Worm (Caenorhabditis elegans): Measurements from ENCODE around the gene F18G5.1.

F18G5.1 gene

ce11 chrX:9264231-9264630 lies 4.6 kb downstream of the F18G5.1 start, which contains the start of gene F18G5.6:
F18G5.6 (minus strand) TSS chrX:9264331.
- no peak for TF ChIP-seq blmp-1 (tag; optimal IDR thresholded peaks at IDR 0.05)
- no peak for TF ChIP-seq ceh-39 (tag; optimal IDR thresholded peaks at IDR 0.05)
- TF ChIP-seq ham-2 (GFP tag; optimal IDR thresholded peaks at IDR 0.05): no peak
- no peak for TF ChIP-seq nhr-76 (tag; optimal IDR thresholded peaks at IDR 0.05)
- no peak for TF ChIP-seq M03D4.4 (tag; optimal IDR thresholded peaks at IDR 0.05)
- TF ChIP-seq hlh-1 (tag; optimal IDR thresholded peaks at IDR 0.05): no peak

DNA sequence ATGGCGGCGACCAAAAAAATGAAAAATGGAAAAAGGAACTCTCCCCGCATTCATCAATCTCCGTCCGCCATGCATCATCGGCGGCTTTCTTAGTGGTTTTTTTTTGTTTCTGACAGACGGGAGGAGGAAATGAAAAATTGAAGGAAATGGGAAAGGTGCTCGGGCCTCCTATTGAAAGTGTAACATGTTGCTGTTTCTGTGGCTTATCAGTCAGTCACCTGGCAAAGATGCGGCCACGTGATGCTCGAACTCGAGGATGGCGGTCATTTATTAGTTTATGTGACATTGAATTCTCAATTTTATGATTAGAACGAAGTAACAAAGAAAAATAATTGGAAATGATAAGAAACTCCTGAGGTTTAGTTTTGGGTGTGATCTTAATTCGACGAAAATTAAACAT lies 5.0 kb downstream of the F18G5.1 start:
- TF ChIP-seq hlh-1 (tag; optimal IDR thresholded peaks at IDR 0.05): peak; percentile 72
- no peak for TF ChIP-seq tbx-8 (GFP tag; optimal IDR thresholded peaks at IDR 0.05)
- no peak for TF ChIP-seq pha-4 (tag; optimal IDR thresholded peaks at IDR 0.05)
- TF ChIP-seq mep-1 (tag; optimal IDR thresholded peaks at IDR 0.05): no peak
- TF ChIP-seq unc-120 (tag; optimal IDR thresholded peaks at IDR 0.05; ENCODE audit: poor library complexity, severe bottlenecking): peak; percentile 28

DNA sequence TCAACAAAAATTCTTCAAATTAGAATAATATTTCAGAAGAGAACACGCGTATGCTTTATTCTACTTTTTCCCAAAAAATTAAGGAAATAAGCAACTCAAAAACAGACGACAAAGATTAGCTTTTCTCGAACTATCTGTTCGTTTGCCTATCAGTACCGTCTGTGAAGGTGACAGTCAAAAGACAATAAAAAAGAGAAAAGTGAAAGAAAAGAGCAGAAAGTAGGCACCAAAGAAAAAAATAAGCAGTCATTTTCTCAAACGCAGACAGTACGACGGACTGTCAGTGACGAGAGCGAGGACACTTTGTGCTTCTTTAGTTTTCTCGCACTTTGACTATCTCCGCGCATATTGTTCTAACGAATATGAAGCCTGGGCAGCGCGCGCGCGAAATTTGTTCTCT lies 6.9 kb downstream of the F18G5.1 start:
- TF ChIP-seq hlh-1 (tag; optimal IDR thresholded peaks at IDR 0.05) (no peak), zip-8 (tag; optimal IDR thresholded peaks at IDR 0.05) (no peak), M03D4.4 (tag; optimal IDR thresholded peaks at IDR 0.05) (no peak), nhr-2 (tag; optimal IDR thresholded peaks at IDR 0.05) (no peak), nhr-12 (tag; optimal IDR thresholded peaks at IDR 0.05) (no peak), nhr-76 (tag; optimal IDR thresholded peaks at IDR 0.05) (no peak), flh-1 (GFP tag; optimal IDR thresholded peaks at IDR 0.05) (no peak), unc-62 (GFP tag; optimal IDR thresholded peaks at IDR 0.05) (no peak), mab-5 (tag; optimal IDR thresholded peaks at IDR 0.05) (no peak), ces-1 (GFP tag; optimal IDR thresholded peaks at IDR 0.05) (no peak), tbx-8 (GFP tag; optimal IDR thresholded peaks at IDR 0.05) (no peak), ceh-43 (GFP tag; optimal IDR thresholded peaks at IDR 0.05) (no peak), ztf-11 (tag; optimal IDR thresholded peaks at IDR 0.05) (no peak), sem-2 (GFP tag; optimal IDR thresholded peaks at IDR 0.05) (no peak), mls-2 (tag; optimal IDR thresholded peaks at IDR 0.05) (no peak), ham-2 (GFP tag; optimal IDR thresholded peaks at IDR 0.05) (no peak), nhr-28 (tag; optimal IDR thresholded peaks at IDR 0.05) (no peak), unc-120 (tag; optimal IDR thresholded peaks at IDR 0.05; ENCODE audit: poor library complexity, severe bottlenecking) (no peak)

DNA sequence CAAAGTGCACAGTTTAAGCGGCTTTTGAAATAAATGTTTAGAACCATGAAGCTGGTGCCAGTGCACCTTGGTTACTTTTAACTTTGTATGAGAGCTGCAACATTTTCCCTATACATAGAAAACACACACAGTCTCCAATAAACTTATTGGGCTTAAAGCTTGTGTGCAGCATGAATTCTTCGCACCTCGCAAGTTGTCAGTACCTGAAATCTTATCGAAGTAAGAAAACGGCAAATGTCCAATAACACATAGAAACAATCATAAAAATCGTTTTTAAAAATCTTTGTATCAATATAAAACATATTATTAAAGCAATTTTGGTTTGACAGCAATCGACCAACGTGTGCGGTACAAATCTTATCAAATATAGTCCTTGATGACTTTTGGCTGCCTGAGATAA lies 8.7 kb downstream of the F18G5.1 start:
- TF ChIP-seq nhr-76 (tag; optimal IDR thresholded peaks at IDR 0.05): no peak
- no peak for TF ChIP-seq nhr-12 (tag; optimal IDR thresholded peaks at IDR 0.05)
- no peak for TF ChIP-seq drap-1 (GFP tag; optimal IDR thresholded peaks at IDR 0.05)
- TF ChIP-seq ceh-83 (GFP tag; optimal IDR thresholded peaks at IDR 0.05): no peak
- no peak for TF ChIP-seq bed-3 (GFP tag; optimal IDR thresholded peaks at IDR 0.05)
- no peak for TF ChIP-seq flh-1 (GFP tag; optimal IDR thresholded peaks at IDR 0.05)
- TF ChIP-seq lsy-2 (tag; optimal IDR thresholded peaks at IDR 0.05): no peak
- no peak for TF ChIP-seq snpc-4 (tag; optimal IDR thresholded peaks at IDR 0.05)
- TF ChIP-seq cnd-1 (tag; optimal IDR thresholded peaks at IDR 0.05): no peak
- TF ChIP-seq ces-1 (GFP tag; optimal IDR thresholded peaks at IDR 0.05): no peak
- no peak for TF ChIP-seq unc-39 (tag; optimal IDR thresholded peaks at IDR 0.05)
- no peak for TF ChIP-seq M03D4.4 (tag; optimal IDR thresholded peaks at IDR 0.05)
- no peak for TF ChIP-seq sptf-1 (tag; optimal IDR thresholded peaks at IDR 0.05)
- TF ChIP-seq lin-32 (GFP tag; optimal IDR thresholded peaks at IDR 0.05): no peak
- TF ChIP-seq pha-4 (tag; optimal IDR thresholded peaks at IDR 0.05): no peak
- no peak for TF ChIP-seq lin-13 (tag; optimal IDR thresholded peaks at IDR 0.05)

ce11 chrX:9270753-9271152 lies 11.1 kb downstream of the F18G5.1 start, which contains the start of gene B0416.5:
B0416.5 (minus strand) TSS chrX:9270853.
- TF ChIP-seq sptf-1 (tag; optimal IDR thresholded peaks at IDR 0.05): no peak
- TF ChIP-seq ceh-83 (GFP tag; optimal IDR thresholded peaks at IDR 0.05): no peak
- no peak for TF ChIP-seq unc-62 (GFP tag; optimal IDR thresholded peaks at IDR 0.05)
- no peak for TF ChIP-seq hlh-1 (tag; optimal IDR thresholded peaks at IDR 0.05)
- TF ChIP-seq unc-120 (tag; optimal IDR thresholded peaks at IDR 0.05; ENCODE audit: poor library complexity, severe bottlenecking): no peak
- TF ChIP-seq elt-1 (tag; optimal IDR thresholded peaks at IDR 0.05; ENCODE audit: borderline replicate concordance, insufficient read depth): no peak
- TF ChIP-seq nhr-2 (tag; optimal IDR thresholded peaks at IDR 0.05): no peak
- no peak for TF ChIP-seq nhr-12 (tag; optimal IDR thresholded peaks at IDR 0.05)
- no peak for TF ChIP-seq ces-1 (GFP tag; optimal IDR thresholded peaks at IDR 0.05)
- TF ChIP-seq tbx-8 (GFP tag; optimal IDR thresholded peaks at IDR 0.05): no peak
- no peak for TF ChIP-seq drap-1 (GFP tag; optimal IDR thresholded peaks at IDR 0.05)
- no peak for TF ChIP-seq unc-39 (tag; optimal IDR thresholded peaks at IDR 0.05)
- no peak for TF ChIP-seq mep-1 (tag; optimal IDR thresholded peaks at IDR 0.05)
- no peak for TF ChIP-seq zip-8 (tag; optimal IDR thresholded peaks at IDR 0.05)
- TF ChIP-seq bed-3 (GFP tag; optimal IDR thresholded peaks at IDR 0.05): no peak
- no peak for TF ChIP-seq nhr-76 (tag; optimal IDR thresholded peaks at IDR 0.05)

Data from whole organism, mixed stage, embryonic.